Worm (Caenorhabditis elegans) whole organism, L2 larva: ENCODE data around the gene exc-7.

Experiments
- R02D3.7 ChIP-seq: fragments of 150-350 bp; optimal IDR thresholded peaks from 2 replicates; lab custom pipeline; 2014; ENCODE audit warnings: missing biosample characterization, missing genetic modification characterization
- ama-1 ChIP-seq: fragments of 150-350 bp; optimal IDR thresholded peaks from 2 replicates; lab custom pipeline; 2018; ENCODE audit warnings: inconsistent platforms
- blmp-1 ChIP-seq: sonication (generic microtip); optimal IDR thresholded peaks from 2 replicates; lab custom pipeline; 2017; ENCODE audit warnings: missing genetic modification characterization, mild to moderate bottlenecking, missing compliant biosample characterization, antibody characterized with exemption, moderate library complexity; ENCODE audit not compliant: insufficient read depth
- ceh-82 ChIP-seq: fragments of 150-350 bp; optimal IDR thresholded peaks from 2 replicates; lab custom pipeline; 2014; ENCODE audit warnings: missing biosample characterization, missing genetic modification characterization
- lin-13 ChIP-seq: fragments of 150-350 bp; optimal IDR thresholded peaks from 2 replicates; lab custom pipeline; 2014; ENCODE audit warnings: missing biosample characterization, missing genetic modification reagents, missing genetic modification characterization
- nhr-12 ChIP-seq: fragments of 150-350 bp; optimal IDR thresholded peaks from 2 replicates; lab custom pipeline; 2014; ENCODE audit warnings: missing biosample characterization, missing genetic modification characterization
- skn-1 ChIP-seq: sonication (generic microtip); optimal IDR thresholded peaks from 2 replicates; lab custom pipeline; 2017; ENCODE audit warnings: missing biosample characterization, missing genetic modification characterization
- unc-62 ChIP-seq: fragments of 150-350 bp; optimal IDR thresholded peaks from 2 replicates; lab custom pipeline; 2014; ENCODE audit warnings: missing biosample characterization, missing genetic modification reagents, missing genetic modification characterization
- ztf-4 ChIP-seq: fragments of 150-350 bp; optimal IDR thresholded peaks from 2 replicates; lab custom pipeline; 2014; ENCODE audit warnings: missing biosample characterization, missing genetic modification characterization

ce11 chrII:9602566-9602965 is 26.8 kb downstream of the exc-7 start:
- TF ChIP-seq ceh-82 (tag; lab: Kevin White, UChicago) (no peak), lin-13 (GFP tag; lab: Kevin White, UChicago) (no peak), blmp-1 (tag; lab: Kevin White, UChicago) (peak; percentile 45), nhr-12 (tag; lab: Kevin White, UChicago) (no peak), R02D3.7 (no peak), unc-62 (no peak), ama-1 (no peak), skn-1 (tag; lab: Kevin White, UChicago) (no peak), ztf-4 (tag; lab: Kevin White, UChicago) (no peak)
